Fruit fly (Drosophila melanogaster) whole organism: ENCODE results near the gene sra.

Experiments used
- CG8478 ChIP-seq: fragments of >200 bp; optimal IDR thresholded peaks from 2 replicates; lab custom pipeline; 2018; ENCODE audit warnings: inconsistent platforms
- EcR ChIP-seq, 2 experiments: fragments of >200 bp; optimal IDR thresholded peaks; 2 replicates each; lab custom pipeline; 2017; ENCODE audit warnings: missing biosample characterization in 2 of 2, missing genetic modification characterization in 2 of 2, missing genetic modification reagents in 2 of 2
- pan ChIP-seq: fragments of >200 bp; optimal IDR thresholded peaks from 2 replicates; lab custom pipeline; 2017
- psq ChIP-seq: fragments of >200 bp; optimal IDR thresholded peaks from 2 replicates; lab custom pipeline; 2017
- usp ChIP-seq: fragments of >200 bp; optimal IDR thresholded peaks from 2 replicates; lab custom pipeline; 2017; ENCODE audit warnings: missing biosample characterization, missing genetic modification characterization, mixed read lengths

DNA sequence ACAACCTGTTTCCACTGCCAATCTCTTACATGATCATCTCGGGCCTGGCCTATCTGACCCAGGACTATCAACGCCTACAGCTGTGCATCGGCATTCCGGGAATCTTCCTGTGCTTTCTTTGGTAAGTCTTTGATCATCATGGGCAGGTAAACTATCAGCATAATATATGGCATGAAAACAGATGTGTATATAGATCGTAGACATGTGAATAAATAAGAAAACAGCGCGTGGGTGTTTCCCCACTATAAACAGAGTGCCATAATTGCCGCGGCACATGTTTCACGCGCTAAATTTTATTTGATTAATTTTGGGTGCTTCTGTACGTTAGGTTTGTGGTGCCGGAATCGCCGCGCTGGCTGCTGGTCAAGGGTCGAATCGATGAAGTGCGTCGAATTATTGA lies 18.7 kb upstream of the sra start:
- TF ChIP-seq CG8478 (lab: Kevin White, UChicago) (no peak), psq (no peak), pan (lab: Kevin White, UChicago) (no peak), usp (GFP tag; lab: Kevin White, UChicago) (no peak), EcR (GFP tag; optimal IDR thresholded peaks at IDR 0.05; lab: Kevin White, UChicago) (no peak)
